Fruit fly (Drosophila melanogaster) whole organism, embryonic: Measurements from ENCODE around the gene CG17124.
A peak's percentile ranks its signal among the peaks of the same experiment; 100 is the strongest.

Experiments used
- Atf3 ChIP-seq: fragments of 200-800 bp; sonication (Bioruptor generic); optimal IDR thresholded peaks from 3 replicates; lab custom pipeline; 2016; ENCODE audit warnings: missing biosample characterization, missing genetic modification characterization
- Bgb ChIP-seq: fragments of 200-800 bp; sonication (Bioruptor generic); IDR thresholded peaks from 2 replicates; pipeline ENCODE4 v1.3.6; 2022; ENCODE audit warnings: missing biosample characterization, missing genetic modification characterization; ENCODE audit not compliant: partially characterized antibody
- Bteb2 ChIP-seq: fragments of 200-800 bp; sonication (Bioruptor generic); optimal IDR thresholded peaks from 2 replicates; lab custom pipeline; 2016; ENCODE audit warnings: missing biosample characterization, missing genetic modification characterization
- CG11247 ChIP-seq: fragments of 200-800 bp; sonication (Bioruptor generic); IDR thresholded peaks from 2 replicates; pipeline ENCODE4 v1.3.6; 2022; ENCODE audit warnings: missing biosample characterization, missing genetic modification characterization
- CG11695 ChIP-seq: fragments of 200-800 bp; sonication (Bioruptor generic); IDR thresholded peaks from 3 replicates; pipeline ENCODE4 v1.3.6; 2022; ENCODE audit warnings: missing biosample characterization, missing genetic modification characterization
- CG12299 ChIP-seq: fragments of 200-800 bp; sonication (Bioruptor generic); optimal IDR thresholded peaks from 2 replicates; lab custom pipeline; 2018; ENCODE audit warnings: missing biosample characterization, mild to moderate bottlenecking, missing genetic modification characterization
- CG12769 ChIP-seq: fragments of 200-800 bp; sonication (Bioruptor generic); optimal IDR thresholded peaks from 2 replicates; lab custom pipeline; 2019; ENCODE audit warnings: missing biosample characterization, mild to moderate bottlenecking, missing genetic modification characterization, moderate library complexity
- CG13296 ChIP-seq: fragments of 200-800 bp; sonication (Bioruptor generic); optimal IDR thresholded peaks from 3 replicates; lab custom pipeline; 2018; ENCODE audit warnings: missing biosample characterization, mild to moderate bottlenecking, missing genetic modification characterization
- CG14014 ChIP-seq: fragments of 200-800 bp; sonication (Bioruptor generic); IDR thresholded peaks from 2 replicates; pipeline ENCODE4 v1.3.6; 2022; ENCODE audit warnings: missing biosample characterization, missing genetic modification characterization
- CG15269 ChIP-seq: fragments of 200-800 bp; sonication (Bioruptor generic); optimal IDR thresholded peaks from 2 replicates; lab custom pipeline; 2018; ENCODE audit warnings: missing biosample characterization, mild to moderate bottlenecking, missing genetic modification characterization, moderate library complexity
- CG1529 ChIP-seq: fragments of 200-800 bp; sonication (Bioruptor generic); optimal IDR thresholded peaks from 3 replicates; lab custom pipeline; 2018; ENCODE audit warnings: missing biosample characterization, missing genetic modification characterization
- CG1647 ChIP-seq: fragments of 200-800 bp; sonication (Bioruptor generic); optimal IDR thresholded peaks from 3 replicates; lab custom pipeline; 2016; ENCODE audit warnings: missing biosample characterization, missing genetic modification characterization
- CG17361 ChIP-seq: fragments of 200-800 bp; sonication (Bioruptor generic); IDR thresholded peaks from 3 replicates; pipeline ENCODE4 v1.3.6; 2022; ENCODE audit warnings: missing biosample characterization, missing genetic modification characterization
- CG18011 ChIP-seq: fragments of 200-800 bp; sonication (Bioruptor generic); optimal IDR thresholded peaks from 2 replicates; lab custom pipeline; 2017; ENCODE audit warnings: missing biosample characterization, missing genetic modification characterization, mild to moderate bottlenecking, moderate library complexity, missing genotype
- CG1832 ChIP-seq: fragments of 200-800 bp; sonication (Bioruptor generic); optimal IDR thresholded peaks from 2 replicates; lab custom pipeline; 2017; ENCODE audit warnings: missing biosample characterization, mild to moderate bottlenecking, missing genetic modification characterization, inconsistent platforms
- CG2199 ChIP-seq: fragments of 200-800 bp; sonication (Bioruptor generic); IDR thresholded peaks from 3 replicates; pipeline ENCODE4 v1.3.6; 2022; ENCODE audit warnings: missing biosample characterization, missing genetic modification characterization
- CG3847 ChIP-seq: fragments of 200-800 bp; sonication (Bioruptor generic); IDR thresholded peaks from 2 replicates; pipeline ENCODE4 v1.3.6; 2022; ENCODE audit warnings: missing biosample characterization, missing genetic modification characterization
- CG4282 ChIP-seq: fragments of 200-800 bp; sonication (Bioruptor generic); optimal IDR thresholded peaks from 2 replicates; lab custom pipeline; 2016; ENCODE audit warnings: missing biosample characterization, missing genetic modification characterization
- CG6654 ChIP-seq: fragments of 200-800 bp; sonication (Bioruptor generic); optimal IDR thresholded peaks from 2 replicates; lab custom pipeline; 2017; ENCODE audit warnings: missing biosample characterization, mild to moderate bottlenecking, missing genetic modification characterization
- CG8388 ChIP-seq: fragments of 200-800 bp; sonication (Bioruptor generic); optimal IDR thresholded peaks from 2 replicates; lab custom pipeline; 2019; ENCODE audit warnings: missing biosample characterization, mild to moderate bottlenecking, missing genetic modification characterization, moderate library complexity
- CG9437 ChIP-seq: fragments of 200-800 bp; sonication (Bioruptor generic); optimal IDR thresholded peaks from 2 replicates; lab custom pipeline; 2018; ENCODE audit warnings: missing biosample characterization, mild to moderate bottlenecking, missing genetic modification characterization
- CG9727 ChIP-seq: fragments of 200-800 bp; sonication (Bioruptor generic); optimal IDR thresholded peaks from 3 replicates; lab custom pipeline; 2017; ENCODE audit warnings: missing biosample characterization, mild to moderate bottlenecking, missing genetic modification characterization
- Fer1 ChIP-seq: fragments of 200-800 bp; sonication (Bioruptor generic); optimal IDR thresholded peaks from 2 replicates; lab custom pipeline; 2017; ENCODE audit warnings: missing biosample characterization, mild to moderate bottlenecking, missing genetic modification characterization
- HLH4C ChIP-seq: fragments of 200-800 bp; sonication (Bioruptor generic); IDR thresholded peaks from 3 replicates; pipeline ENCODE4 v1.3.6; 2022; ENCODE audit warnings: missing biosample characterization, missing genetic modification characterization; ENCODE audit not compliant: partially characterized antibody
- Hr78 ChIP-seq, 2 experiments: fragments of 200-800 bp in 1 of 2; fragments of >200 bp in 1 of 2; sonication (Bioruptor generic) in 1 of 2; optimal IDR thresholded peaks; 2 replicates each; lab custom pipeline; 2017 to 2019; ENCODE audit warnings: missing biosample characterization in 2 of 2, missing genetic modification characterization in 2 of 2, mild to moderate bottlenecking in 1 of 2, moderate library complexity in 1 of 2
- MESR4 ChIP-seq: fragments of 200-800 bp; sonication (Bioruptor generic); optimal IDR thresholded peaks from 2 replicates; lab custom pipeline; 2018; ENCODE audit warnings: missing biosample characterization, mild to moderate bottlenecking, missing genetic modification characterization, moderate library complexity
- Max ChIP-seq: fragments of 200-800 bp; sonication (Bioruptor generic); optimal IDR thresholded peaks from 2 replicates; lab custom pipeline; 2016; ENCODE audit warnings: missing biosample characterization, mild to moderate bottlenecking, missing genetic modification characterization
- Myb ChIP-seq: fragments of 200-800 bp; sonication (Bioruptor generic); optimal IDR thresholded peaks from 2 replicates; lab custom pipeline; 2016; ENCODE audit warnings: missing biosample characterization, missing genetic modification characterization
- Nf-YB ChIP-seq: fragments of 200-800 bp; sonication (Bioruptor generic); optimal IDR thresholded peaks from 3 replicates; lab custom pipeline; 2019; ENCODE audit warnings: missing biosample characterization, mild to moderate bottlenecking, missing genetic modification characterization, moderate library complexity
- NfI ChIP-seq: fragments of 200-800 bp; sonication (Bioruptor generic); optimal IDR thresholded peaks from 3 replicates; lab custom pipeline; 2018; ENCODE audit warnings: missing biosample characterization, mild to moderate bottlenecking, missing genetic modification characterization, moderate library complexity
- PHDP ChIP-seq: fragments of 200-800 bp; sonication (Bioruptor generic); optimal IDR thresholded peaks from 3 replicates; lab custom pipeline; 2018; ENCODE audit warnings: missing biosample characterization, mild to moderate bottlenecking, missing genetic modification characterization, moderate library complexity
- Ptx1 ChIP-seq: fragments of 200-800 bp; sonication (Bioruptor generic); IDR thresholded peaks from 2 replicates; pipeline ENCODE4 v1.3.6; 2022; ENCODE audit warnings: missing biosample characterization, missing genetic modification characterization
- Scr ChIP-seq: fragments of 200-800 bp; sonication (Bioruptor generic); IDR thresholded peaks from 2 replicates; pipeline ENCODE4 v1.3.6; 2022; ENCODE audit warnings: missing biosample characterization, missing genetic modification characterization; ENCODE audit not compliant: partially characterized antibody
- Sry-δ ChIP-seq: fragments of 200-800 bp; sonication (Bioruptor generic); optimal IDR thresholded peaks from 2 replicates; lab custom pipeline; 2016; ENCODE audit warnings: missing biosample characterization, missing genetic modification characterization
- Ssrp ChIP-seq: fragments of 200-800 bp; sonication (Bioruptor generic); optimal IDR thresholded peaks from 2 replicates; lab custom pipeline; 2018; ENCODE audit warnings: missing biosample characterization, mild to moderate bottlenecking, missing genetic modification characterization, moderate library complexity
- TFAM ChIP-seq: fragments of 200-800 bp; sonication (Bioruptor generic); optimal IDR thresholded peaks from 2 replicates; lab custom pipeline; 2017; ENCODE audit warnings: missing biosample characterization, missing genetic modification characterization, inconsistent platforms
- amos ChIP-seq: fragments of 200-800 bp; sonication (Bioruptor generic); IDR thresholded peaks from 2 replicates; pipeline ENCODE4 v1.3.6; 2022; ENCODE audit warnings: missing biosample characterization, missing genetic modification characterization; ENCODE audit not compliant: partially characterized antibody
- ash1 ChIP-seq: fragments of 200-800 bp; sonication (Bioruptor generic); optimal IDR thresholded peaks from 2 replicates; lab custom pipeline; 2018; ENCODE audit warnings: missing biosample characterization, mild to moderate bottlenecking, missing genetic modification characterization
- btn ChIP-seq: fragments of 200-800 bp; sonication (Bioruptor generic); optimal IDR thresholded peaks from 2 replicates; lab custom pipeline; 2016; ENCODE audit warnings: missing biosample characterization, missing genetic modification characterization
- fd3F ChIP-seq: fragments of 200-800 bp; sonication (Bioruptor generic); optimal IDR thresholded peaks from 2 replicates; lab custom pipeline; 2018; ENCODE audit warnings: missing biosample characterization, mild to moderate bottlenecking, missing genetic modification characterization, moderate library complexity
- h ChIP-seq: fragments of >200 bp; optimal IDR thresholded peaks from 2 replicates; lab custom pipeline; 2017
- jing ChIP-seq: fragments of 200-800 bp; sonication (Bioruptor generic); optimal IDR thresholded peaks from 2 replicates; lab custom pipeline; 2018; ENCODE audit warnings: missing biosample characterization, mild to moderate bottlenecking, missing genetic modification characterization
- kay ChIP-seq: fragments of 200-800 bp; sonication (Bioruptor generic); optimal IDR thresholded peaks from 2 replicates; lab custom pipeline; 2016; ENCODE audit warnings: missing biosample characterization, missing genetic modification characterization
- nom ChIP-seq: fragments of 200-800 bp; sonication (Bioruptor generic); optimal IDR thresholded peaks from 2 replicates; lab custom pipeline; 2017; ENCODE audit warnings: missing biosample characterization, missing genetic modification characterization, mild to moderate bottlenecking, moderate library complexity, missing genetic modification reagents
- pita ChIP-seq: fragments of 200-800 bp; sonication (Bioruptor generic); optimal IDR thresholded peaks from 2 replicates; lab custom pipeline; 2017; ENCODE audit warnings: missing biosample characterization, mild to moderate bottlenecking, missing genetic modification characterization
- sc ChIP-seq, 3 experiments: fragments of >200 bp in 2 of 3; fragments of 200-800 bp in 1 of 3; sonication (Bioruptor generic) in 1 of 3; optimal IDR thresholded peaks; 2 replicates in 2 of 3; 3 replicates in 1 of 3; lab custom pipeline; 2017; ENCODE audit warnings: mild to moderate bottlenecking in 1 of 3, missing biosample characterization in 1 of 3, missing genetic modification characterization in 1 of 3, missing genetic modification reagents in 1 of 3
- sima ChIP-seq: fragments of 200-800 bp; sonication (Bioruptor generic); optimal IDR thresholded peaks from 2 replicates; lab custom pipeline; 2016; ENCODE audit warnings: missing biosample characterization, missing genetic modification characterization
- slbo ChIP-seq: fragments of 200-800 bp; sonication (Bioruptor generic); IDR thresholded peaks from 2 replicates; pipeline ENCODE4 v1.3.6; 2022; ENCODE audit warnings: missing biosample characterization, missing genetic modification characterization
- zf30C ChIP-seq: fragments of 200-800 bp; sonication (Bioruptor generic); optimal IDR thresholded peaks from 3 replicates; lab custom pipeline; 2018; ENCODE audit warnings: missing biosample characterization, mild to moderate bottlenecking, missing genetic modification characterization
- zfh2 ChIP-seq: fragments of 200-800 bp; sonication (Bioruptor generic); optimal IDR thresholded peaks from 2 replicates; lab custom pipeline; 2016; ENCODE audit warnings: missing biosample characterization, missing genetic modification characterization

Gene CG17124

dm6 chr2L:10732343-10732808 lies 23.7 kb downstream of the CG17124 start, which contains the start of the genes EMC3 and Dpy-30L1 (continued):
- TF ChIP-seq Scr (peak; percentile 92), pita (GFP tag; lab: Kevin White, UChicago) (no peak), Max (peak; percentile 58), kay (peak; percentile 30), jing (no peak), Myb (peak; percentile 46), Hr78 (GFP tag; optimal IDR thresholded peaks at IDR 0.05; lab: Kevin White, UChicago) (no peak), Fer1 (GFP tag; lab: Kevin White, UChicago) (peak; percentile 57), CG6654 (GFP tag; lab: Kevin White, UChicago) (no peak), CG11247 (0 out of 2 replicates have a peak, but pooled peaks have one; percentile 16), nom (GFP tag; lab: Kevin White, UChicago) (no peak), CG14014 (GFP tag; lab: Robert Waterston, UW) (no peak), CG17361 (GFP tag; lab: Robert Waterston, UW) (peak; percentile 67), HLH4C (GFP tag; lab: Robert Waterston, UW) (peak; percentile 86), amos (GFP tag; lab: Robert Waterston, UW) (peak; percentile 74), Bgb (GFP tag; lab: Robert Waterston, UW) (peak; percentile 75), sc (optimal IDR thresholded peaks at IDR 0.05; lab: Kevin White, UChicago) (no peak), sc (GFP tag; optimal IDR thresholded peaks at IDR 0.05; lab: Kevin White, UChicago) (no peak), CG15269 (no peak), CG12299 (tag; lab: Kevin White, UChicago) (peak; percentile 15), CG4282 (GFP tag; lab: Kevin White, UChicago) (peak; percentile 12), CG1529 (GFP tag; lab: Kevin White, UChicago) (no peak), CG12769 (tag; lab: Kevin White, UChicago) (no peak), Bteb2 (peak; percentile 39), PHDP (tag; lab: Kevin White, UChicago) (peak; percentile 67), btn (no peak), CG1832 (GFP tag; lab: Kevin White, UChicago) (no peak), CG8388 (GFP tag; lab: Kevin White, UChicago) (peak; percentile 34), slbo (peak; percentile 60), CG13296 (no peak), Ssrp (tag; lab: Kevin White, UChicago) (peak; percentile 44), MESR4 (GFP tag; lab: Kevin White, UChicago) (peak; percentile 21), TFAM (GFP tag; lab: Kevin White, UChicago) (no peak), fd3F (GFP tag; lab: Kevin White, UChicago) (peak; percentile 26), sima (GFP tag; lab: Kevin White, UChicago) (no peak), NfI (peak; percentile 33), zf30C (GFP tag; lab: Kevin White, UChicago) (no peak), CG9437 (GFP tag; lab: Kevin White, UChicago) (no peak), zfh2 (GFP tag; lab: Kevin White, UChicago) (peak; percentile 33), CG11695 (GFP tag; lab: Robert Waterston, UW) (no peak), CG3847 (GFP tag; lab: Robert Waterston, UW) (peak; percentile 56), ash1 (GFP tag; lab: Kevin White, UChicago) (no peak), CG2199 (GFP tag; lab: Robert Waterston, UW) (no peak), CG9727 (GFP tag; lab: Kevin White, UChicago) (peak; percentile 52), Sry-δ (peak; percentile 87), Nf-YB (peak; percentile 25), Ptx1 (GFP tag; lab: Robert Waterston, UW) (peak; percentile 63), h (lab: Kevin White, UChicago) (no peak), Atf3 (GFP tag; lab: Kevin White, UChicago) (no peak), CG1647 (GFP tag; lab: Kevin White, UChicago) (peak; percentile 24), CG18011 (GFP tag; lab: Kevin White, UChicago) (peak; percentile 33)
